Worm (Caenorhabditis elegans) whole organism, L2 larva: ENCODE results near the gene exos-8.

ENCODE experiments used
- C34F6.9 ChIP-seq: fragments of 150-350 bp; optimal IDR thresholded peaks from 2 replicates; lab custom pipeline; 2014; ENCODE audit warnings: missing biosample characterization, missing genetic modification characterization
- F13H6.1 ChIP-seq: sonication (generic microtip); optimal IDR thresholded peaks from 2 replicates; lab custom pipeline; 2016; ENCODE audit warnings: missing genetic modification characterization, missing compliant biosample characterization
- R02D3.7 ChIP-seq: fragments of 150-350 bp; optimal IDR thresholded peaks from 2 replicates; lab custom pipeline; 2014; ENCODE audit warnings: missing biosample characterization, missing genetic modification characterization
- alr-1 ChIP-seq: fragments of 150-350 bp; optimal IDR thresholded peaks from 2 replicates; lab custom pipeline; 2014; ENCODE audit warnings: missing biosample characterization, missing genetic modification characterization
- aly-2 ChIP-seq: fragments of 150-350 bp; optimal IDR thresholded peaks from 2 replicates; lab custom pipeline; 2014; ENCODE audit warnings: missing biosample characterization, missing genetic modification characterization
- ama-1 ChIP-seq: fragments of 150-350 bp; optimal IDR thresholded peaks from 2 replicates; lab custom pipeline; 2018; ENCODE audit warnings: inconsistent platforms
- blmp-1 ChIP-seq: sonication (generic microtip); optimal IDR thresholded peaks from 2 replicates; lab custom pipeline; 2017; ENCODE audit warnings: missing genetic modification characterization, mild to moderate bottlenecking, missing compliant biosample characterization, antibody characterized with exemption, moderate library complexity; ENCODE audit not compliant: insufficient read depth
- ceh-16 ChIP-seq: fragments of 150-350 bp; optimal IDR thresholded peaks from 2 replicates; lab custom pipeline; 2014; ENCODE audit warnings: missing biosample characterization, missing genetic modification characterization
- ceh-82 ChIP-seq: fragments of 150-350 bp; optimal IDR thresholded peaks from 2 replicates; lab custom pipeline; 2014; ENCODE audit warnings: missing biosample characterization, missing genetic modification characterization
- crh-2 ChIP-seq: sonication (generic microtip); optimal IDR thresholded peaks from 2 replicates; lab custom pipeline; 2017; ENCODE audit warnings: missing biosample characterization, missing genetic modification characterization
- elt-1 ChIP-seq: fragments of 150-350 bp; optimal IDR thresholded peaks from 2 replicates; lab custom pipeline; 2014; ENCODE audit warnings: missing biosample characterization, missing genetic modification characterization
- elt-3 ChIP-seq: sonication (generic microtip); optimal IDR thresholded peaks from 2 replicates; lab custom pipeline; 2017; ENCODE audit warnings: missing biosample characterization, missing genetic modification characterization
- fos-1 ChIP-seq: fragments of 150-350 bp; optimal IDR thresholded peaks from 2 replicates; lab custom pipeline; 2014; ENCODE audit warnings: missing biosample characterization, missing genetic modification characterization
- gmeb-1 ChIP-seq: fragments of 150-350 bp; optimal IDR thresholded peaks from 2 replicates; lab custom pipeline; 2014; ENCODE audit warnings: missing biosample characterization, missing genetic modification characterization
- lin-11 ChIP-seq: fragments of 150-350 bp; sonication (generic microtip); optimal IDR thresholded peaks from 2 replicates; lab custom pipeline; 2014; ENCODE audit warnings: missing biosample characterization, missing genetic modification characterization, inconsistent platforms, mixed read lengths
- lin-13 ChIP-seq: fragments of 150-350 bp; optimal IDR thresholded peaks from 2 replicates; lab custom pipeline; 2014; ENCODE audit warnings: missing biosample characterization, missing genetic modification reagents, missing genetic modification characterization
- lsy-2 ChIP-seq, 2 experiments: fragments of 150-350 bp in 1 of 2; sonication (generic microtip) in 1 of 2; optimal IDR thresholded peaks; 2 replicates each; lab custom pipeline; 2014 to 2017; ENCODE audit warnings: missing biosample characterization in 2 of 2, missing genetic modification characterization in 2 of 2
- mab-5 ChIP-seq: fragments of 150-350 bp; optimal IDR thresholded peaks from 2 replicates; lab custom pipeline; 2014; ENCODE audit warnings: missing biosample characterization, missing genetic modification characterization
- mdl-1 ChIP-seq, 2 experiments: fragments of 150-350 bp in 1 of 2; sonication (generic microtip) in 1 of 2; optimal IDR thresholded peaks; 2 replicates each; lab custom pipeline; 2017; ENCODE audit warnings: missing biosample characterization in 2 of 2, missing genetic modification characterization in 2 of 2
- nhr-12 ChIP-seq: fragments of 150-350 bp; optimal IDR thresholded peaks from 2 replicates; lab custom pipeline; 2014; ENCODE audit warnings: missing biosample characterization, missing genetic modification characterization
- nhr-129 ChIP-seq: fragments of 150-350 bp; optimal IDR thresholded peaks from 2 replicates; lab custom pipeline; 2014; ENCODE audit warnings: missing biosample characterization, missing genetic modification characterization
- nhr-21 ChIP-seq: fragments of 150-350 bp; optimal IDR thresholded peaks from 2 replicates; lab custom pipeline; 2014; ENCODE audit warnings: missing biosample characterization, missing genetic modification characterization
- nhr-23 ChIP-seq: fragments of 150-350 bp; optimal IDR thresholded peaks from 2 replicates; lab custom pipeline; 2014; ENCODE audit warnings: missing biosample characterization, missing genetic modification reagents, missing genetic modification characterization
- nhr-25 ChIP-seq: fragments of 150-350 bp; sonication (generic microtip); optimal IDR thresholded peaks from 3 replicates; lab custom pipeline; 2014; ENCODE audit warnings: missing biosample characterization, missing genetic modification characterization
- nhr-6 ChIP-seq: fragments of 150-350 bp; optimal IDR thresholded peaks from 2 replicates; lab custom pipeline; 2014; ENCODE audit warnings: missing biosample characterization, missing genetic modification characterization
- nhr-77 ChIP-seq: fragments of 150-350 bp; optimal IDR thresholded peaks from 2 replicates; lab custom pipeline; 2014; ENCODE audit warnings: missing biosample characterization, missing genetic modification characterization
- peb-1 ChIP-seq: fragments of 150-350 bp; optimal IDR thresholded peaks from 2 replicates; lab custom pipeline; 2014; ENCODE audit warnings: missing biosample characterization, missing genetic modification characterization
- sem-4 ChIP-seq: fragments of 150-350 bp; optimal IDR thresholded peaks from 2 replicates; lab custom pipeline; 2014; ENCODE audit warnings: missing biosample characterization, missing genetic modification reagents, missing genetic modification characterization
- skn-1 ChIP-seq: sonication (generic microtip); optimal IDR thresholded peaks from 2 replicates; lab custom pipeline; 2017; ENCODE audit warnings: missing biosample characterization, missing genetic modification characterization
- sma-3 ChIP-seq: sonication (generic microtip); optimal IDR thresholded peaks from 2 replicates; lab custom pipeline; 2016; ENCODE audit warnings: missing genetic modification reagents, missing genetic modification characterization, missing compliant biosample characterization
- sma-9 ChIP-seq, 2 experiments: fragments of 150-350 bp in 1 of 2; sonication (generic microtip) in 1 of 2; optimal IDR thresholded peaks; 2 replicates each; lab custom pipeline; 2014 to 2016; ENCODE audit warnings: missing genetic modification characterization in 2 of 2, mild to moderate bottlenecking in 1 of 2, missing biosample characterization in 1 of 2, missing compliant biosample characterization in 1 of 2, missing genetic modification reagents in 1 of 2, moderate library complexity in 1 of 2
- snpc-4 ChIP-seq: fragments of 150-350 bp; optimal IDR thresholded peaks from 2 replicates; lab custom pipeline; 2014; ENCODE audit warnings: missing biosample characterization, missing genetic modification characterization
- unc-55 ChIP-seq: fragments of 150-350 bp; sonication (generic microtip); optimal IDR thresholded peaks from 3 replicates; lab custom pipeline; 2014; ENCODE audit warnings: missing biosample characterization, missing genetic modification reagents, missing genetic modification characterization
- unc-62 ChIP-seq: fragments of 150-350 bp; optimal IDR thresholded peaks from 2 replicates; lab custom pipeline; 2014; ENCODE audit warnings: missing biosample characterization, missing genetic modification reagents, missing genetic modification characterization
- zag-1 ChIP-seq: fragments of 150-350 bp; optimal IDR thresholded peaks from 2 replicates; lab custom pipeline; 2014; ENCODE audit warnings: missing biosample characterization, missing genetic modification characterization
- ztf-11 ChIP-seq: sonication (generic microtip); optimal IDR thresholded peaks from 2 replicates; lab custom pipeline; 2017; ENCODE audit warnings: missing biosample characterization, missing genetic modification characterization
- ztf-4 ChIP-seq: fragments of 150-350 bp; optimal IDR thresholded peaks from 2 replicates; lab custom pipeline; 2014; ENCODE audit warnings: missing biosample characterization, missing genetic modification characterization

exos-8 gene

ce11 chrII:6741428-6741827, at the start of gene exos-8:
Gene exos-8, plus strand, starts transcription at chrII:6741691.
- no peak for TF ChIP-seq R02D3.7 (tag; lab: Kevin White, UChicago)
- peak; percentile 13 for TF ChIP-seq nhr-21
- peak; percentile 48 for TF ChIP-seq crh-2
- TF ChIP-seq nhr-6 (tag; lab: Kevin White, UChicago) = no peak
- TF ChIP-seq F13H6.1 (tag; lab: Kevin White, UChicago) = peak; percentile 20
- TF ChIP-seq alr-1 (tag; lab: Kevin White, UChicago) = no peak
- no peak for TF ChIP-seq snpc-4
- TF ChIP-seq sma-3 (GFP tag; lab: Kevin White, UChicago) = peak; percentile 57
- TF ChIP-seq sma-9 (GFP tag; optimal IDR thresholded peaks at IDR 0.05; lab: Kevin White, UChicago) = peak; percentile 33
- no peak for TF ChIP-seq sma-9 (tag; optimal IDR thresholded peaks at IDR 0.05; lab: Kevin White, UChicago)
- TF ChIP-seq fos-1 (tag; lab: Kevin White, UChicago) = peak; percentile 32
- peak; percentile 54 for TF ChIP-seq lin-13 (GFP tag; lab: Kevin White, UChicago)
- peak; percentile 7 for TF ChIP-seq zag-1 (tag; lab: Kevin White, UChicago)
- TF ChIP-seq lsy-2 (tag; optimal IDR thresholded peaks at IDR 0.05; lab: Kevin White, UChicago) = peak in 1 of 2 experiments; percentile 71
- TF ChIP-seq unc-62 = no peak
- TF ChIP-seq nhr-129 (tag; lab: Kevin White, UChicago) = peak; percentile 65
- no peak for TF ChIP-seq elt-3 (tag; lab: Kevin White, UChicago)
- TF ChIP-seq elt-1 (tag; lab: Kevin White, UChicago) = no peak
- peak; percentile 68 for TF ChIP-seq C34F6.9 (tag; lab: Kevin White, UChicago)

ce11 chrII:6695388-6695787, 46.1 kb upstream of the exos-8 start, which contains the start of gene C18H9.5:
Gene C18H9.5, minus strand, starts transcription at chrII:6695566.
- TF ChIP-seq ceh-16 (no peak), ztf-4 (tag; lab: Kevin White, UChicago) (no peak), sma-9 (GFP tag; optimal IDR thresholded peaks at IDR 0.05; lab: Kevin White, UChicago) (peak; percentile 52), sma-9 (tag; optimal IDR thresholded peaks at IDR 0.05; lab: Kevin White, UChicago) (no peak)

ce11 chrII:6698784-6699183, 42.7 kb upstream of the exos-8 start, which contains the start of gene C18H9.1:
Gene C18H9.1, plus strand, starts transcription at chrII:6699084.
- no peak for TF ChIP-seq sma-3 (GFP tag; lab: Kevin White, UChicago)

ce11 chrII:6701497-6701896, 40.0 kb upstream of the exos-8 start, which contains the start of gene C18H9.6:
Gene C18H9.6, minus strand, starts transcription at chrII:6701625.
- peak; percentile 69 for TF ChIP-seq sma-9 (GFP tag; optimal IDR thresholded peaks at IDR 0.05; lab: Kevin White, UChicago)
- TF ChIP-seq sma-9 (tag; optimal IDR thresholded peaks at IDR 0.05; lab: Kevin White, UChicago) = no peak
- no peak for TF ChIP-seq ama-1 (lab: Kevin White, UChicago)
- TF ChIP-seq zag-1 (tag; lab: Kevin White, UChicago) = no peak
- no peak for TF ChIP-seq nhr-77 (tag; lab: Kevin White, UChicago)
- TF ChIP-seq sem-4 (tag; lab: Kevin White, UChicago) = no peak
- TF ChIP-seq unc-62 = no peak
- no peak for TF ChIP-seq C34F6.9 (tag; lab: Kevin White, UChicago)
- TF ChIP-seq aly-2 = no peak
- no peak for TF ChIP-seq nhr-21
- no peak for TF ChIP-seq nhr-12 (tag; lab: Kevin White, UChicago)
- no peak for TF ChIP-seq gmeb-1 (tag; lab: Kevin White, UChicago)
- peak; percentile 85 for TF ChIP-seq fos-1 (tag; lab: Kevin White, UChicago)
- TF ChIP-seq peb-1 (tag; lab: Kevin White, UChicago) = no peak
- TF ChIP-seq skn-1 (tag; lab: Kevin White, UChicago) = peak; percentile 4
- no peak for TF ChIP-seq sma-3 (GFP tag; lab: Kevin White, UChicago)
- peak; percentile 14 for TF ChIP-seq crh-2
- no peak for TF ChIP-seq blmp-1
- TF ChIP-seq mdl-1 (tag; optimal IDR thresholded peaks at IDR 0.05; lab: Kevin White, UChicago) = no peak

- no peak for TF ChIP-seq ceh-82 (tag; lab: Kevin White, UChicago)
- no peak for TF ChIP-seq nhr-23 (tag; lab: Kevin White, UChicago)
- peak; percentile 79 for TF ChIP-seq unc-55 (GFP tag; lab: Kevin White, UChicago)
- peak; percentile 36 for TF ChIP-seq C34F6.9 (tag; lab: Kevin White, UChicago)
- TF ChIP-seq nhr-25 = no peak
- peak; percentile 59 for TF ChIP-seq mab-5 (tag; lab: Kevin White, UChicago)
- TF ChIP-seq lin-13 (GFP tag; lab: Kevin White, UChicago) = no peak
- TF ChIP-seq nhr-129 (tag; lab: Kevin White, UChicago) = peak; percentile 66
- no peak for TF ChIP-seq ztf-11 (tag; lab: Kevin White, UChicago)
- TF ChIP-seq nhr-12 (tag; lab: Kevin White, UChicago) = no peak
- peak in 1 of 2 experiments; percentile 42 for TF ChIP-seq lsy-2 (tag; optimal IDR thresholded peaks at IDR 0.05; lab: Kevin White, UChicago)
- no peak for TF ChIP-seq lin-11 (tag; lab: Kevin White, UChicago)
- peak; percentile 42 for TF ChIP-seq F13H6.1 (tag; lab: Kevin White, UChicago)
Observed at ce11 chrII:6705593-6706228, 35.8 kb upstream of the exos-8 start, which contains the start of gene rpy-1. Gene rpy-1, minus strand, starts transcription at chrII:6705643.
